Worm (Caenorhabditis elegans): Measurements from ENCODE around the gene C06A1.3.

The C06A1.3 gene

DNA sequence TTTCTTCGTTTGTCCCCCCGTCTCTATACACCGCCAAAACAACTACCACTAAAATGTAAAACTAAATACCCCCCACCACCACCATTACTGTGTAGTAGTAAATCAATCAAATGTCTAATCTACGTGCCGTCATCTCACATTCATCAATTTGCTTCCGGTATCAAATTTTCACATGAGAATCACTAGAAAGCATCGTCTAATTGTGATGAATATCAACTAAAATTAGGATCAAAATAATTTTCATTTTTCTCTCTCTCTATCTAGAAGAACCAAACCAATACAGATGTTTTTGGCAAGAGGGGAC is 25.3 kb upstream of the C06A1.3 start:
- TF ChIP-seq ceh-88 (GFP tag; IDR thresholded peaks at IDR 0.05) (no peak), snu-23 (GFP tag; optimal IDR thresholded peaks at IDR 0.05) (peak; percentile 6), rnt-1 (tag; optimal IDR thresholded peaks at IDR 0.05) (peak; percentile 31), lsy-2 (tag; optimal IDR thresholded peaks at IDR 0.05) (peak in 1 of 2 experiments; percentile 13), sup-37 (GFP tag; optimal IDR thresholded peaks at IDR 0.05) (no peak), zip-4 (GFP tag; optimal IDR thresholded peaks at IDR 0.05) (peak; percentile 19), efl-1 (optimal IDR thresholded peaks at IDR 0.05) (no peak), efl-1 (GFP tag; optimal IDR thresholded peaks at IDR 0.05 in 1 of 2) (peak in 1 of 2 experiments; percentile 81), blmp-1 (tag; optimal IDR thresholded peaks at IDR 0.05) (peak; percentile 21), ztf-11 (tag; optimal IDR thresholded peaks at IDR 0.05) (peak in 1 of 2 experiments; percentile 8), fos-1 (tag; optimal IDR thresholded peaks at IDR 0.05) (no peak), nhr-71 (tag; optimal IDR thresholded peaks at IDR 0.05) (peak; percentile 43), C16A3.4 (tag; optimal IDR thresholded peaks at IDR 0.05) (peak; percentile 16), ama-1 (optimal IDR thresholded peaks at IDR 0.05) (peak; percentile 47)

- TF ChIP-seq sptf-1 (tag; optimal IDR thresholded peaks at IDR 0.05) (no peak), lin-35 (GFP tag; optimal IDR thresholded peaks at IDR 0.05) (peak in 1 of 2 experiments; percentile 3), nhr-19 (GFP tag; conservative IDR thresholded peaks at IDR 0.05) (no peak), lsy-2 (tag; optimal IDR thresholded peaks at IDR 0.05) (no peak), nhr-11 (tag; optimal IDR thresholded peaks at IDR 0.05) (no peak), nhr-237 (tag; optimal IDR thresholded peaks at IDR 0.05) (no peak), dpl-1 (GFP tag; optimal IDR thresholded peaks at IDR 0.05) (no peak), hlh-4 (tag; optimal IDR thresholded peaks at IDR 0.05) (no peak), ces-1 (GFP tag; optimal IDR thresholded peaks at IDR 0.05) (no peak), nhr-85 (tag) (peak; percentile 67), ceh-63 (GFP tag; optimal IDR thresholded peaks at IDR 0.05) (no peak), ets-5 (GFP tag; IDR thresholded peaks at IDR 0.05) (0 out of 2 replicates have a peak, but pooled peaks have one; percentile 44), unc-30 (tag; optimal IDR thresholded peaks at IDR 0.05) (no peak), grh-1 (GFP tag; IDR thresholded peaks at IDR 0.05) (peak; percentile 33; the same call in 1 of the 2 replicates), sup-37 (GFP tag; optimal IDR thresholded peaks at IDR 0.05) (no peak), tbx-2 (tag; optimal IDR thresholded peaks at IDR 0.05) (no peak), tlp-1 (tag; optimal IDR thresholded peaks at IDR 0.05) (no peak), unc-98 (GFP tag; IDR thresholded peaks at IDR 0.05) (no peak), nhr-90 (tag; optimal IDR thresholded peaks at IDR 0.05; ENCODE audit: poor library complexity) (no peak), mdl-1 (tag; optimal IDR thresholded peaks at IDR 0.05) (no peak), ceh-82 (tag; optimal IDR thresholded peaks at IDR 0.05) (no peak), elt-3 (tag; optimal IDR thresholded peaks at IDR 0.05) (no peak), ceh-90 (tag; optimal IDR thresholded peaks at IDR 0.05) (no peak), ztf-4 (tag; optimal IDR thresholded peaks at IDR 0.05) (no peak), sox-4 (tag; optimal IDR thresholded peaks at IDR 0.05) (no peak), dsc-1 (tag; optimal IDR thresholded peaks at IDR 0.05) (no peak), mep-1 (tag; optimal IDR thresholded peaks at IDR 0.05) (no peak), nhr-28 (tag; optimal IDR thresholded peaks at IDR 0.05) (no peak), C04F5.9 (tag; optimal IDR thresholded peaks at IDR 0.05) (no peak)
Observed at ce11 chrII:10547311-10547710, 24.8 kb upstream of the C06A1.3 start.

ce11 chrII:10547803-10548693 is 24.0 kb upstream of the C06A1.3 start:
- TF ChIP-seq ztf-4 (tag; optimal IDR thresholded peaks at IDR 0.05) = peak; percentile 31
- TF ChIP-seq unc-86 (tag; optimal IDR thresholded peaks at IDR 0.05) = peak; percentile 60
- no peak for TF ChIP-seq F16B12.6 (tag; optimal IDR thresholded peaks at IDR 0.05)
- peak; percentile 14 for TF ChIP-seq skn-1 (tag; optimal IDR thresholded peaks at IDR 0.05)
- no peak for TF ChIP-seq pag-3 (tag; optimal IDR thresholded peaks at IDR 0.05; ENCODE audit: borderline replicate concordance, insufficient read depth)
- TF ChIP-seq vab-15 (tag; optimal IDR thresholded peaks at IDR 0.05) = no peak
- peak; percentile 24 for TF ChIP-seq snu-23 (GFP tag; optimal IDR thresholded peaks at IDR 0.05)
- no peak for TF ChIP-seq egl-27 (tag; optimal IDR thresholded peaks at IDR 0.05)
- TF ChIP-seq xbp-1 (tag; optimal IDR thresholded peaks at IDR 0.05) = no peak
- TF ChIP-seq nhr-28 (tag; optimal IDR thresholded peaks at IDR 0.05) = no peak
- TF ChIP-seq mab-9 (GFP tag; IDR thresholded peaks at IDR 0.05) = peak; percentile 67; the same call in 1 of the 2 replicates
- peak; percentile 27 for TF ChIP-seq nhr-90 (tag; optimal IDR thresholded peaks at IDR 0.05; ENCODE audit: poor library complexity)
- TF ChIP-seq nhr-47 (tag; optimal IDR thresholded peaks at IDR 0.05) = no peak
- TF ChIP-seq nhr-71 (tag; optimal IDR thresholded peaks at IDR 0.05) = peak; percentile 60
- TF ChIP-seq unc-62 (GFP tag; optimal IDR thresholded peaks at IDR 0.05) = no peak
- TF ChIP-seq ces-1 (GFP tag; optimal IDR thresholded peaks at IDR 0.05) = no peak

All from whole organism, L1 larva.